Fruit fly (Drosophila melanogaster) Kc167 (cell line): ENCODE results near the gene CG18473.

Source experiments
- Myc ChIP-seq: fragments of >200 bp; optimal IDR thresholded peaks from 2 replicates; lab custom pipeline; 2017; ENCODE audit warnings: missing external identifiers
- Sin3A ChIP-seq: fragments of >200 bp; optimal IDR thresholded peaks from 2 replicates; lab custom pipeline; 2018; ENCODE audit warnings: missing external identifiers
- h ChIP-seq: fragments of >200 bp; optimal IDR thresholded peaks from 3 replicates; lab custom pipeline; 2018; ENCODE audit warnings: missing external identifiers
- insv ChIP-seq: fragments of >200 bp; optimal IDR thresholded peaks from 3 replicates; lab custom pipeline; 2018; ENCODE audit warnings: missing external identifiers
- psq ChIP-seq: fragments of >200 bp; optimal IDR thresholded peaks from 2 replicates; lab custom pipeline; 2017; ENCODE audit warnings: missing external identifiers
- ttk ChIP-seq: sonication (Bioruptor generic); optimal IDR thresholded peaks from 2 replicates; lab custom pipeline; 2017; ENCODE audit warnings: missing external identifiers

The CG18473 gene

DNA sequence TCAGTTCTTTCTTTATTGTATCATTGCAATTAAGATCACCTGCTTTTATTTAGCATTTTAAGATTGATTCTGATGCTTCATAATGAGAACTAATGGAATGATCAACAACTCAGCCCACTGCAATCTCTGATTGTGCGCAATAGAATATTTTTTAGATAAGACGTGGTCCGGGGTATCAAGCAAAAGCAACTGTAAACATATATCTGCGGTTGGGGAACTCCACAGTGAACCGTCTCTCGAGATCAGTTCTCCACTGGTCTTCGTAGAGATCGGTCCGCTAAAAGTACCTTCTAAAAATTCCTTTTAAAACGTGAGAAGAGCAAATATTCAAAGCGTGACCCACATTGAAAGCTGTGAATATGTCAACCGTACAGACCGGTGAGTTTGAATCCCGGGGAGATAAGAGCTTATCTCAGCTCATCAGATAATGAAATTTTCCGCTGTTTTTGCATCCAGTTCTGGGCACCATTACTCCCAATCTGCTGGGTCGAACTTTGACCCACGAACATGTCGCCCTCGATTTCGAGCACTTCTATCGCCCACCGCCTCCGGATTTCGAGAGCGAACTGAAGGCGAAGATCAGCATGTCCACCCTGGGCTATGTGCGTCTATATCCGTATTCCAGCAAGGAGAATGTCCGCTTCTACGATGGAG, at the start of gene CG18473:
Gene CG18473, plus strand, starts transcription at position 240 of the 654 bp plus-strand sequence.
- TF ChIP-seq h (lab: Kevin White, UChicago) (no peak), ttk (lab: Kevin White, UChicago) (no peak), insv (lab: Kevin White, UChicago) (no peak), Myc (lab: Kevin White, UChicago) (no peak), Sin3A (lab: Kevin White, UChicago) (no peak), psq (lab: Kevin White, UChicago) (no peak)

dm6 chr3R:9321470-9321869, 41.6 kb upstream of the CG18473 start, which contains the start of gene HP1e:
Gene HP1e (plus strand): TSS chr3R:9321770.
- TF ChIP-seq Sin3A (lab: Kevin White, UChicago) (no peak), ttk (lab: Kevin White, UChicago) (no peak), insv (lab: Kevin White, UChicago) (no peak), h (lab: Kevin White, UChicago) (no peak), Myc (lab: Kevin White, UChicago) (no peak), psq (lab: Kevin White, UChicago) (no peak)

- TF ChIP-seq Sin3A (lab: Kevin White, UChicago) (no peak), ttk (lab: Kevin White, UChicago) (no peak), Myc (lab: Kevin White, UChicago) (no peak), psq (lab: Kevin White, UChicago) (no peak), h (lab: Kevin White, UChicago) (no peak)
Measured at dm6 chr3R:9328411-9328810, 34.7 kb upstream of the CG18473 start, which contains the start of gene CG8861. Gene CG8861 (minus strand): TSS chr3R:9328511.

DNA sequence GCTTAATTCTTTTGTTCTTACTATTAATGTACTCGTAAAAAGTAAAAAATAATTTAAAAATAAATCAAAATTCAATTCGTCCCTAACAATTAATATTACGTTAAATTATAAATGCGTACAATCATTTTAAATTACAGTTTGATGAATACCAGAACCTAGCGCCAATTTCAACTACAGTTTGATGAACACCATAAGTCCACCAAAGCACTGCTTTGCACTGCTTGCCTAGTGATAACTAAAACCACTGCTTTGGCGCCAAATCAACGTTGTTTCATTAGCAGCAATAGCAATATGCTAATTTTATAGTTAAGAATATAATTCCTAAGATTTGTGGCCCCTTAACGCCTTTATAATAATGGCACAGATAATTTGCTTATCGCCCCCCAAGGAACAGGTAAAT, 34.3 kb upstream of the CG18473 start:
- TF ChIP-seq insv (lab: Kevin White, UChicago) (no peak), ttk (lab: Kevin White, UChicago) (no peak), Myc (lab: Kevin White, UChicago) (no peak), Sin3A (lab: Kevin White, UChicago) (no peak), psq (lab: Kevin White, UChicago) (no peak), h (lab: Kevin White, UChicago) (no peak)

DNA sequence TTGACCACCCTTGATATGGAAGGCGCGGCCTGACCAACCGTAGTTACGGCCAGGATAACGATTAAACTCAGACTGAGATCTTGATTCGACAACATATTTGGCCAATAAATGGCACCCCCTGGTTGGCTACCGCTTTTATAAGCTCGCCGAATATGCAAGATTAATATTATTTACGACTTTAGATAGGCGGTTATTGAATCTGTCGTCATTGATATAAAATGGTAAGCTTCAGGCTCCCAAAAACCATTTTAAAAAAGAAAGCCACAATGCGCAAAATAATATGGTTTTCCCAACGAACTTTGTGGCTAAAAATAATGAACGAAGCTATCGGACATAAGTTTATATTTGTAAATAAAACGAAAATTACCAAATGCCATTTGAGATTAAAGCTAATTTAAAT, 32.9 kb upstream of the CG18473 start, which contains the start of gene CG12951:
Gene CG12951, minus strand, starts transcription at position 101 of the 400 bp plus-strand sequence.
- TF ChIP-seq ttk (lab: Kevin White, UChicago) (no peak), h (lab: Kevin White, UChicago) (no peak), insv (lab: Kevin White, UChicago) (no peak), psq (lab: Kevin White, UChicago) (no peak), Sin3A (lab: Kevin White, UChicago) (no peak), Myc (lab: Kevin White, UChicago) (no peak)

DNA sequence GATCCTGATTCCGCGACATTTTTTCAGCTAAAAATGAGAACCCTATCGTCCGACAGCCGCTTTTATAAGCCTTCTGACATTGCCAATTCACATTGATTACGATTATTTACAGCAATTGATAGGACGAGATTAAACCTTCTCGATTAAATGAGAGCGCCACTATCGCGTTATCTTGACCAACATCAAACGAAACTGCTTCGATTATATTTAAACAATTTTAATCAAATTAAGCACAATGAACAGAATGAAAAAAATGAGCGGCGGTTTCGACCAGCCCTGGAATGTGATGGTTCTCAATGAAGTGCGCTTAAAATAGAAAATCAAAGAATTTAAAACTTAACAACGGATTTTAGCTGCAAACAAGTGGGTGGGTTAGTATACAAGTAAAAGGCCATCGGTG, 31.2 kb upstream of the CG18473 start, which contains the start of gene CG16749:
Gene CG16749, minus strand, starts transcription at position 25 of the 400 bp plus-strand sequence.
- TF ChIP-seq ttk (lab: Kevin White, UChicago), result no peak
- no peak for TF ChIP-seq insv (lab: Kevin White, UChicago)
- no peak for TF ChIP-seq psq (lab: Kevin White, UChicago)
- no peak for TF ChIP-seq Myc (lab: Kevin White, UChicago)
- TF ChIP-seq h (lab: Kevin White, UChicago), result no peak
- no peak for TF ChIP-seq Sin3A (lab: Kevin White, UChicago)

- TF ChIP-seq h (lab: Kevin White, UChicago) (no peak), psq (lab: Kevin White, UChicago) (no peak)
Measured at dm6 chr3R:9334592-9335518, 28.2 kb upstream of the CG18473 start, which contains the start of the genes Aduk and pasi2. Gene Aduk (minus strand): TSS chr3R:9334714. Gene pasi2 (plus strand): TSS chr3R:9335170.

dm6 chr3R:9337402-9338254, 25.5 kb upstream of the CG18473 start:
- no peak for TF ChIP-seq Sin3A (lab: Kevin White, UChicago)
- no peak for TF ChIP-seq h (lab: Kevin White, UChicago)

- TF ChIP-seq ttk (lab: Kevin White, UChicago) (no peak), psq (lab: Kevin White, UChicago) (no peak), Myc (lab: Kevin White, UChicago) (no peak), Sin3A (lab: Kevin White, UChicago) (no peak), h (lab: Kevin White, UChicago) (no peak), insv (lab: Kevin White, UChicago) (no peak)
Measured at dm6 chr3R:9338771-9339170, 24.3 kb upstream of the CG18473 start.

- TF ChIP-seq insv (lab: Kevin White, UChicago) (no peak), ttk (lab: Kevin White, UChicago) (no peak), h (lab: Kevin White, UChicago) (no peak), Sin3A (lab: Kevin White, UChicago) (no peak), psq (lab: Kevin White, UChicago) (no peak)
Measured at dm6 chr3R:9339176-9340075, 23.7 kb upstream of the CG18473 start.
